Fruit fly (Drosophila melanogaster) whole organism, prepupa: Measurements from ENCODE around the gene CG15221.

ENCODE experiments used
- Blimp-1 ChIP-seq: fragments of 200-800 bp; sonication (Bioruptor generic); optimal IDR thresholded peaks from 3 replicates; lab custom pipeline; 2017; ENCODE audit warnings: missing biosample characterization, missing genetic modification characterization, mild to moderate bottlenecking, moderate library complexity, missing genetic modification reagents
- CG10669 ChIP-seq: fragments of 200-800 bp; sonication (Bioruptor generic); optimal IDR thresholded peaks from 3 replicates; lab custom pipeline; 2018; ENCODE audit warnings: missing biosample characterization, mild to moderate bottlenecking, missing genetic modification characterization, moderate library complexity
- CG11294 ChIP-seq: fragments of 200-800 bp; sonication (Bioruptor generic); IDR thresholded peaks from 2 replicates; pipeline ENCODE4 v1.3.6; 2022; ENCODE audit warnings: missing biosample characterization, missing genetic modification characterization
- CG11902 ChIP-seq: fragments of 200-800 bp; sonication (Bioruptor generic); optimal IDR thresholded peaks from 3 replicates; lab custom pipeline; 2016; ENCODE audit warnings: missing biosample characterization, missing genetic modification characterization
- CG1621 ChIP-seq: fragments of 200-800 bp; sonication (Bioruptor generic); optimal IDR thresholded peaks from 3 replicates; lab custom pipeline; 2018; ENCODE audit warnings: missing biosample characterization, mild to moderate bottlenecking, missing genetic modification characterization
- CG16779 ChIP-seq: fragments of 200-800 bp; sonication (Bioruptor generic); optimal IDR thresholded peaks from 3 replicates; lab custom pipeline; 2017; ENCODE audit warnings: missing biosample characterization, mild to moderate bottlenecking, missing genetic modification characterization
- CG3032 ChIP-seq: fragments of 200-800 bp; optimal IDR thresholded peaks from 2 replicates; lab custom pipeline; 2019; ENCODE audit warnings: missing biosample characterization, mild to moderate bottlenecking, missing genetic modification characterization, moderate library complexity
- CG31627 ChIP-seq: fragments of 200-800 bp; sonication (Bioruptor generic); optimal IDR thresholded peaks from 3 replicates; lab custom pipeline; 2016; ENCODE audit warnings: missing biosample characterization, missing genetic modification characterization
- CG34406 ChIP-seq: fragments of 200-800 bp; sonication (Bioruptor generic); optimal IDR thresholded peaks from 3 replicates; lab custom pipeline; 2016; ENCODE audit warnings: missing biosample characterization, missing genetic modification characterization
- CG3919 ChIP-seq: fragments of 200-800 bp; sonication (Bioruptor generic); optimal IDR thresholded peaks from 3 replicates; lab custom pipeline; 2016; ENCODE audit warnings: missing biosample characterization, missing genetic modification characterization
- CG4318 ChIP-seq: fragments of 200-800 bp; sonication (Bioruptor generic); optimal IDR thresholded peaks from 3 replicates; lab custom pipeline; 2017; ENCODE audit warnings: missing biosample characterization, mild to moderate bottlenecking, missing genetic modification characterization
- CG6163 ChIP-seq: fragments of 200-800 bp; sonication (Bioruptor generic); IDR thresholded peaks from 3 replicates; pipeline ENCODE4 v1.3.6; 2022; ENCODE audit warnings: missing biosample characterization, missing genetic modification characterization
- CG6276 ChIP-seq: fragments of 200-800 bp; sonication (Bioruptor generic); optimal IDR thresholded peaks from 2 replicates; lab custom pipeline; 2017; ENCODE audit warnings: missing biosample characterization, mild to moderate bottlenecking, missing genetic modification characterization
- CG6792 ChIP-seq: fragments of 200-800 bp; sonication (Bioruptor generic); optimal IDR thresholded peaks from 3 replicates; lab custom pipeline; 2016; ENCODE audit warnings: missing biosample characterization, missing genetic modification characterization
- CG6808 ChIP-seq: fragments of 200-800 bp; sonication (Bioruptor generic); optimal IDR thresholded peaks from 3 replicates; lab custom pipeline; 2017; ENCODE audit warnings: missing biosample characterization, missing genetic modification characterization, mild to moderate bottlenecking, moderate library complexity, missing genetic modification reagents
- CG6854 ChIP-seq: fragments of 200-800 bp; sonication (Bioruptor generic); optimal IDR thresholded peaks from 2 replicates; lab custom pipeline; 2017; ENCODE audit warnings: missing biosample characterization, mild to moderate bottlenecking, missing genetic modification characterization
- CG7368 ChIP-seq: fragments of 200-800 bp; sonication (Bioruptor generic); optimal IDR thresholded peaks from 3 replicates; lab custom pipeline; 2016; ENCODE audit warnings: missing biosample characterization, missing genetic modification characterization
- CG8119 ChIP-seq: fragments of 200-800 bp; sonication (Bioruptor generic); IDR thresholded peaks from 3 replicates; pipeline ENCODE4 v1.3.6; 2022; ENCODE audit warnings: missing biosample characterization, missing genetic modification characterization
- CG8319 ChIP-seq: fragments of 200-800 bp; sonication (Bioruptor generic); optimal IDR thresholded peaks from 3 replicates; lab custom pipeline; 2016; ENCODE audit warnings: missing biosample characterization, missing genetic modification characterization
- Eip78C ChIP-seq: fragments of 200-800 bp; sonication (Bioruptor generic); peaks from one replicate; lab custom pipeline; 2016; ENCODE audit warnings: missing biosample characterization, missing genetic modification characterization
- Ets21C ChIP-seq: fragments of 200-800 bp; sonication (Bioruptor generic); optimal IDR thresholded peaks from 3 replicates; lab custom pipeline; 2016; ENCODE audit warnings: missing biosample characterization, missing genetic modification characterization
- Ets96B ChIP-seq: fragments of 200-800 bp; optimal IDR thresholded peaks from 2 replicates; lab custom pipeline; 2019; ENCODE audit warnings: missing biosample characterization, mild to moderate bottlenecking, missing genetic modification characterization, moderate library complexity
- Gug ChIP-seq: fragments of 200-800 bp; sonication (Bioruptor generic); IDR thresholded peaks from 2 replicates; pipeline ENCODE4 v1.3.6; 2022; ENCODE audit warnings: missing biosample characterization, missing genetic modification characterization
- Hr38 ChIP-seq: sonication (Bioruptor generic); optimal IDR thresholded peaks from 2 replicates; lab custom pipeline; 2016; ENCODE audit warnings: missing biosample characterization, missing genetic modification characterization
- Hr39 ChIP-seq: fragments of 200-800 bp; sonication (Bioruptor generic); optimal IDR thresholded peaks from 2 replicates; lab custom pipeline; 2016; ENCODE audit warnings: missing biosample characterization, missing genetic modification characterization
- Hr4 ChIP-seq: fragments of 200-800 bp; sonication (Bioruptor generic); optimal IDR thresholded peaks from 3 replicates; lab custom pipeline; 2016; ENCODE audit warnings: missing biosample characterization, missing genetic modification characterization
- Lpt ChIP-seq: fragments of 200-800 bp; sonication (Bioruptor generic); optimal IDR thresholded peaks from 3 replicates; lab custom pipeline; 2016; ENCODE audit warnings: missing biosample characterization, missing genetic modification characterization
- Met ChIP-seq: fragments of 200-800 bp; sonication (Bioruptor generic); optimal IDR thresholded peaks from 3 replicates; lab custom pipeline; 2016; ENCODE audit warnings: missing biosample characterization, missing genetic modification characterization
- Smox ChIP-seq: fragments of 200-800 bp; sonication (Bioruptor generic); optimal IDR thresholded peaks from 3 replicates; lab custom pipeline; 2016; ENCODE audit warnings: missing biosample characterization, missing genetic modification characterization
- Sox102F ChIP-seq: fragments of 200-800 bp; sonication (Bioruptor generic); optimal IDR thresholded peaks from 2 replicates; lab custom pipeline; 2016; ENCODE audit warnings: missing biosample characterization, mild to moderate bottlenecking, missing genetic modification characterization
- Sox15 ChIP-seq: fragments of 200-800 bp; sonication (Bioruptor generic); optimal IDR thresholded peaks from 3 replicates; lab custom pipeline; 2016; ENCODE audit warnings: missing biosample characterization, missing genetic modification characterization
- acj6 ChIP-seq: fragments of 200-800 bp; sonication (Bioruptor generic); optimal IDR thresholded peaks from 3 replicates; lab custom pipeline; 2016; ENCODE audit warnings: missing biosample characterization, missing genetic modification characterization
- cyc ChIP-seq: fragments of 200-800 bp; sonication (Bioruptor generic); optimal IDR thresholded peaks from 3 replicates; lab custom pipeline; 2016; ENCODE audit warnings: missing biosample characterization, missing genetic modification characterization
- dac ChIP-seq: fragments of 200-800 bp; sonication (Bioruptor generic); optimal IDR thresholded peaks from 2 replicates; lab custom pipeline; 2017; ENCODE audit warnings: missing biosample characterization, mild to moderate bottlenecking, missing genetic modification characterization
- dsx ChIP-seq: fragments of 200-800 bp; optimal IDR thresholded peaks from 3 replicates; lab custom pipeline; 2019; ENCODE audit warnings: missing biosample characterization, mild to moderate bottlenecking, missing genetic modification characterization, moderate library complexity; ENCODE audit not compliant: poor library complexity, severe bottlenecking
- eg ChIP-seq: fragments of 200-800 bp; sonication (Bioruptor generic); IDR thresholded peaks from 3 replicates; pipeline ENCODE4 v1.3.6; 2022; ENCODE audit warnings: missing biosample characterization, missing genetic modification characterization
- esn ChIP-seq: fragments of 200-800 bp; sonication (Bioruptor generic); optimal IDR thresholded peaks from 2 replicates; lab custom pipeline; 2016; ENCODE audit warnings: missing biosample characterization, mild to moderate bottlenecking, missing genetic modification characterization, moderate library complexity
- fd59A ChIP-seq: fragments of 200-800 bp; sonication (Bioruptor generic); optimal IDR thresholded peaks from 2 replicates; lab custom pipeline; 2017; ENCODE audit warnings: missing biosample characterization, mild to moderate bottlenecking, missing genetic modification characterization, missing genetic modification reagents
- fd85E ChIP-seq: fragments of 200-800 bp; sonication (Bioruptor generic); optimal IDR thresholded peaks from 3 replicates; lab custom pipeline; 2016; ENCODE audit warnings: missing biosample characterization, missing genetic modification characterization
- fkh ChIP-seq: fragments of 200-800 bp; sonication (Bioruptor generic); optimal IDR thresholded peaks from 3 replicates; lab custom pipeline; 2017; ENCODE audit warnings: missing biosample characterization, mild to moderate bottlenecking, missing genetic modification characterization, moderate library complexity
- lz ChIP-seq: fragments of 200-800 bp; sonication (Bioruptor generic); optimal IDR thresholded peaks from 3 replicates; lab custom pipeline; 2016; ENCODE audit warnings: missing biosample characterization, missing genetic modification characterization
- net ChIP-seq: fragments of 200-800 bp; sonication (Bioruptor generic); optimal IDR thresholded peaks from 3 replicates; lab custom pipeline; 2016; ENCODE audit warnings: missing biosample characterization, missing genetic modification characterization
- pdm3 ChIP-seq: fragments of 200-800 bp; sonication (Bioruptor generic); optimal IDR thresholded peaks from 3 replicates; lab custom pipeline; 2016; ENCODE audit warnings: missing biosample characterization, missing genetic modification characterization
- salr ChIP-seq, 2 experiments: fragments of 200-800 bp; sonication (Bioruptor generic); optimal IDR thresholded peaks; 3 replicates each; lab custom pipeline; 2016 to 2018; ENCODE audit warnings: missing biosample characterization in 2 of 2, missing genetic modification characterization in 2 of 2, mild to moderate bottlenecking in 1 of 2
- ss ChIP-seq, 2 experiments: fragments of 200-800 bp; sonication (Bioruptor generic); optimal IDR thresholded peaks; 2 replicates in 1 of 2; 3 replicates in 1 of 2; lab custom pipeline; 2017 to 2018; ENCODE audit warnings: mild to moderate bottlenecking in 2 of 2, missing biosample characterization in 2 of 2, missing genetic modification characterization in 2 of 2, moderate library complexity in 1 of 2
- svp ChIP-seq: fragments of 200-800 bp; sonication (Bioruptor generic); peaks from one replicate; lab custom pipeline; 2016; ENCODE audit warnings: missing biosample characterization, missing genetic modification characterization
- topi ChIP-seq: fragments of 200-800 bp; sonication (Bioruptor generic); optimal IDR thresholded peaks from 3 replicates; lab custom pipeline; 2016; ENCODE audit warnings: missing biosample characterization, missing genetic modification characterization
- vri ChIP-seq: fragments of 200-800 bp; sonication (Bioruptor generic); optimal IDR thresholded peaks from 3 replicates; lab custom pipeline; 2016; ENCODE audit warnings: missing biosample characterization, mild to moderate bottlenecking, missing genetic modification characterization

The CG15221 gene

DNA sequence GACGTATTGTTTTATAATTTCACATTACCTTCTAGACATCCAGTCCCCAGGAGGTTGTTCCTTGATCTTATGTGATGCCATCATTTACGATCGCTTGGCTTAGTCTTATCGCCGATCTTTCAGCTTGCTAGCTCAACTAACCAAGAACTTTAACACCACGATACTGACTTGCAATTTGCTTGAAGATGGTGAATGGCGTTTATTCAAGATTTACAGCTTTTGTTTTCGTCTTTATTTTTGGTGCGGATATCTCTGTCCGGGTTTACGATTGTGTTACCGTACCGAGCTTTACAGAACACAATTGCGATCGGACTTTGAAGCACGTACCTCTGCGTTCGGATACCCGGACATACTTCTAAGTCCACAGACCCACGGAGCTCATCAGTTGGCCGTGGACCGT is at the start of gene CG15221:
TSS of gene CG15221 (plus strand) at position 301 of the 400 bp plus-strand sequence.
- TF ChIP-seq Ets21C (no peak), Sox102F (GFP tag; lab: Kevin White, UChicago) (no peak), Hr4 (GFP tag; lab: Kevin White, UChicago) (no peak), cyc (GFP tag; lab: Kevin White, UChicago) (no peak), fkh (GFP tag; lab: Kevin White, UChicago) (no peak), CG3032 (tag; lab: Kevin White, UChicago) (no peak), Eip78C (GFP tag; lab: Kevin White, UChicago) (no peak)

DNA sequence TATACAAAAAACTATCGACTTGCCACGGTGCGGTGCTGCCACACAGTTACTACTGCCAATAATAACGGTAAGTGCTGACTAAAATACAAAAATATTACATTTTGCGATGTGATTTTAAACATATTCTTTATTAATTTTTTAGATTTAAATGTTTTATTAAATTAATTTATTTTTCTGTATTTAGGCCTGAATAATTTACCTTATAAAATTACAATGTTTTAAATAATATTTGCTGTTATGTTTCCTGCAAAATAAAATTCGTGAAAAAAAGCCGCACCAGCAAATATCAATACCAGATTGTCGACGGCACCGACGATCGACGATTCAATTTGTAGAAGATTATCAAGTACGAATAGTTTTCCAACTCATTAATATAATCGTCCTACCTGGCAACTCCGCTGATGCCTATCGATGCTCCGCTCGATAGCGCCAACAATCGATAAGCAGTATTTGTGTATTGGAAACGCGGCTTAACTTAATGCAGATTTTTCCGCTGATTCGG is 45.5 kb upstream of the CG15221 start, which contains the start of the genes Vlet and bif:
TSS of gene Vlet (minus strand) at position 51 of the 502 bp plus-strand sequence.
TSS of gene bif (plus strand) at position 432 of the 502 bp plus-strand sequence.
- TF ChIP-seq Ets96B (tag; lab: Kevin White, UChicago) (peak; percentile 31), Met (GFP tag; lab: Kevin White, UChicago) (no peak), Hr38 (GFP tag; lab: Kevin White, UChicago) (no peak), CG6808 (GFP tag; lab: Kevin White, UChicago) (peak; percentile 65), salr (GFP tag; optimal IDR thresholded peaks at IDR 0.05; lab: Kevin White, UChicago) (peak in 1 of 2 experiments; percentile 16), cyc (GFP tag; lab: Kevin White, UChicago) (peak; percentile 38), esn (peak; percentile 45), CG7368 (GFP tag; lab: Kevin White, UChicago) (peak; percentile 48), CG6276 (GFP tag; lab: Kevin White, UChicago) (no peak), Eip78C (GFP tag; lab: Kevin White, UChicago) (peak; percentile 46), dsx (peak; percentile 27), acj6 (GFP tag; lab: Kevin White, UChicago) (peak; percentile 63), CG3919 (GFP tag; lab: Kevin White, UChicago) (peak; percentile 61), CG11294 (GFP tag; lab: Robert Waterston, UW) (no peak), fd85E (no peak), ss (GFP tag; optimal IDR thresholded peaks at IDR 0.05; lab: Kevin White, UChicago) (peak in 1 of 2 experiments; percentile 39), Hr4 (GFP tag; lab: Kevin White, UChicago) (no peak), topi (GFP tag; lab: Kevin White, UChicago) (peak; percentile 49), pdm3 (no peak), Sox15 (GFP tag; lab: Kevin White, UChicago) (peak; percentile 55), CG6792 (GFP tag; lab: Kevin White, UChicago) (peak; percentile 47), CG8119 (peak; percentile 48; the same call in 1 of the 3 replicates), dac (GFP tag; lab: Kevin White, UChicago) (peak; percentile 37), fd59A (GFP tag; lab: Kevin White, UChicago) (peak; percentile 34), CG1621 (no peak), Sox102F (GFP tag; lab: Kevin White, UChicago) (no peak), lz (GFP tag; lab: Kevin White, UChicago) (peak; percentile 48), CG11902 (peak; percentile 57), svp (GFP tag; lab: Kevin White, UChicago) (peak; percentile 81), CG8319 (GFP tag; lab: Kevin White, UChicago) (peak; percentile 48), net (peak; percentile 36), eg (GFP tag; lab: Robert Waterston, UW) (peak; percentile 52; the same call in 1 of the 3 replicates), Smox (no peak), CG4318 (GFP tag; lab: Kevin White, UChicago) (peak; percentile 48), Lpt (GFP tag; lab: Kevin White, UChicago) (no peak), CG16779 (tag; lab: Kevin White, UChicago) (no peak), CG6854 (GFP tag; lab: Kevin White, UChicago) (no peak), Hr39 (GFP tag; lab: Kevin White, UChicago) (peak; percentile 63), CG34406 (peak; percentile 57), vri (GFP tag; lab: Kevin White, UChicago) (no peak), CG10669 (GFP tag; lab: Kevin White, UChicago) (peak; percentile 51), CG3032 (tag; lab: Kevin White, UChicago) (peak; percentile 54), CG31627 (GFP tag; lab: Kevin White, UChicago) (peak; percentile 60), Gug (GFP tag; lab: Robert Waterston, UW) (peak; percentile 52; the same call in 1 of the 2 replicates), CG6163 (GFP tag; lab: Robert Waterston, UW) (0 out of 3 replicates have a peak, but pooled peaks have one; percentile 46), Blimp-1 (GFP tag; lab: Kevin White, UChicago) (peak; percentile 12)
